Fruit fly (Drosophila melanogaster): Measurements from ENCODE around the gene CG15343.

DNA sequence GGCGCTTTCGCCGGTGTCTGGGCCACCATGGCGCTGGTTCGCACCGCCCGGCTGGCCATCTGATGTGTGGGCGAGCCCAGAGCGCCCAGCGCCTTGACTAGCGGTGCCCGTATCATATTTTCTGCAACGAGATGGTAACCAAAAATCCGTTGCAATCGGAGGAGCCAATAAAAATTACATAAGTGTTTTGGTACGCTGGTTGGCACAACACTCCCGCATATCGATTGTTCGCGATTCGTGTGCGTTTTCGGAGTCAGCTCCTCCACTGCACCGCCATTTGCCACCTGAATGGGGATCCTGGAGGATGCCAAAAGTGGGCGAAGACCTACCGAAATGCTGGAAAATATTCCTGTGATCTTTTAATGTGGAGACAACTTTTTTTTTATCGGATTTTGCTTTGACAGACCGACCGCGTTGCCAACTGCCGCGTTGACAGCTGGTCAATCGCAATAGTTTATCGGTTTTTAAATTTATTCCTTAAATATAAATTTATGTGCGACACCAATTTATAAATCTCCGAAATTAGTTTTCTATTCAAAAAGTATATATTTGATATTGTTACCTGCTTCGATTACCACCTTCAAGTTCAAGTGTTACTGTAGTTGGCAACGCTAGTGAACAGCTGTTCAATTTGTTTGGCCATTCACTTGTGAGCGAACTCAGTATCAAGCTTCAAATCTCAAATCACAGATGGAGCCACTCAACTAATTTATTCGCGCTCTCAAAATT lies 22.2 kb downstream of the CG15343 start, which contains the start of gene ND-75:
- TF ChIP-seq CG8478 (optimal IDR thresholded peaks at IDR 0.05) (no peak), EcR (GFP tag; optimal IDR thresholded peaks at IDR 0.05) (no peak), psq (optimal IDR thresholded peaks at IDR 0.05) (no peak), usp (GFP tag; optimal IDR thresholded peaks at IDR 0.05) (no peak)
